Worm (Caenorhabditis elegans) whole organism, L3 larva: ENCODE data around the gene F40F4.7.

Experiments used
- R02D3.7 ChIP-seq: fragments of 150-350 bp; optimal IDR thresholded peaks from 2 replicates; lab custom pipeline; 2014; ENCODE audit warnings: missing biosample characterization, missing genetic modification characterization
- ZK546.5 ChIP-seq: sonication (generic microtip); optimal IDR thresholded peaks from 2 replicates; lab custom pipeline; 2017; ENCODE audit warnings: missing biosample characterization, missing genetic modification characterization
- ceh-16 ChIP-seq: sonication (generic microtip); optimal IDR thresholded peaks from 2 replicates; lab custom pipeline; 2017; ENCODE audit warnings: missing biosample characterization, missing genetic modification characterization
- ceh-28 ChIP-seq: fragments of 150-350 bp; optimal IDR thresholded peaks from 2 replicates; lab custom pipeline; 2014; ENCODE audit warnings: missing biosample characterization, missing genetic modification reagents, missing genetic modification characterization
- ceh-82 ChIP-seq: fragments of 150-350 bp; optimal IDR thresholded peaks from 2 replicates; lab custom pipeline; 2014; ENCODE audit warnings: missing biosample characterization, missing genetic modification characterization
- ceh-9 ChIP-seq: sonication (generic microtip); optimal IDR thresholded peaks from 2 replicates; lab custom pipeline; 2018; ENCODE audit warnings: missing biosample characterization, missing genetic modification characterization
- daf-12 ChIP-seq: fragments of 150-350 bp; optimal IDR thresholded peaks from 2 replicates; lab custom pipeline; 2014; ENCODE audit warnings: missing biosample characterization, missing genetic modification reagents, missing genetic modification characterization
- egl-27 ChIP-seq: sonication (generic microtip); optimal IDR thresholded peaks from 4 replicates; lab custom pipeline; 2017; ENCODE audit warnings: missing biosample characterization, missing genetic modification reagents, missing genetic modification characterization
- egl-5 ChIP-seq: fragments of 150-350 bp; optimal IDR thresholded peaks from 2 replicates; lab custom pipeline; 2017; ENCODE audit warnings: missing biosample characterization, missing genetic modification reagents, missing genetic modification characterization, inconsistent platforms
- elt-3 ChIP-seq, 3 experiments: fragments of 150-350 bp in 1 of 3; sonication (generic microtip) in 2 of 3; optimal IDR thresholded peaks; 2 replicates in 2 of 3; 4 replicates in 1 of 3; lab custom pipeline; 2014 to 2017; ENCODE audit warnings: missing biosample characterization in 3 of 3, missing genetic modification characterization in 3 of 3
- fkh-10 ChIP-seq: sonication (generic microtip); optimal IDR thresholded peaks from 2 replicates; lab custom pipeline; 2017; ENCODE audit warnings: missing biosample characterization, missing genetic modification reagents, missing genetic modification characterization
- hmg-11 ChIP-seq: sonication (generic microtip); optimal IDR thresholded peaks from 2 replicates; lab custom pipeline; 2016; ENCODE audit warnings: missing genetic modification characterization, missing compliant biosample characterization
- jun-1 ChIP-seq: fragments of 150-350 bp; optimal IDR thresholded peaks from 2 replicates; lab custom pipeline; 2014; ENCODE audit warnings: missing biosample characterization, missing genetic modification reagents, missing genetic modification characterization
- lin-15B ChIP-seq: fragments of 150-350 bp; optimal IDR thresholded peaks from 2 replicates; lab custom pipeline; 2014; ENCODE audit warnings: missing biosample characterization, missing genetic modification characterization
- lsy-12 ChIP-seq: sonication (generic microtip); optimal IDR thresholded peaks from 2 replicates; lab custom pipeline; 2016; ENCODE audit warnings: mild to moderate bottlenecking, missing genetic modification characterization, missing compliant biosample characterization
- mdl-1 ChIP-seq: fragments of 150-350 bp; optimal IDR thresholded peaks from 2 replicates; lab custom pipeline; 2014; ENCODE audit warnings: missing biosample characterization, missing genetic modification characterization
- mml-1 ChIP-seq: fragments of 150-350 bp; sonication (generic microtip); optimal IDR thresholded peaks from 3 replicates; lab custom pipeline; 2014; ENCODE audit warnings: missing biosample characterization, missing genetic modification characterization
- nfya-1 ChIP-seq: sonication (generic microtip); optimal IDR thresholded peaks from 2 replicates; lab custom pipeline; 2017; ENCODE audit warnings: missing genetic modification characterization, mild to moderate bottlenecking, missing compliant biosample characterization, antibody characterized with exemption, moderate library complexity; ENCODE audit not compliant: insufficient read depth
- nhr-11 ChIP-seq: fragments of 150-350 bp; optimal IDR thresholded peaks from 2 replicates; lab custom pipeline; 2014; ENCODE audit warnings: missing biosample characterization, missing genetic modification characterization
- nhr-23 ChIP-seq: fragments of 150-350 bp; optimal IDR thresholded peaks from 2 replicates; lab custom pipeline; 2014; ENCODE audit warnings: missing biosample characterization, missing genetic modification reagents, missing genetic modification characterization
- nhr-237 ChIP-seq: fragments of 150-350 bp; optimal IDR thresholded peaks from 2 replicates; lab custom pipeline; 2014; ENCODE audit warnings: missing biosample characterization, missing genetic modification characterization
- nhr-43 ChIP-seq: sonication (generic microtip); optimal IDR thresholded peaks from 2 replicates; lab custom pipeline; 2016; ENCODE audit warnings: mild to moderate bottlenecking, missing genetic modification characterization, missing compliant biosample characterization; ENCODE audit not compliant: poor library complexity, severe bottlenecking
- nhr-67 ChIP-seq: fragments of 150-350 bp; optimal IDR thresholded peaks from 2 replicates; lab custom pipeline; 2014; ENCODE audit warnings: missing biosample characterization, missing genetic modification characterization
- nhr-76 ChIP-seq: fragments of 150-350 bp; sonication (generic microtip); optimal IDR thresholded peaks from 5 replicates; lab custom pipeline; 2014; ENCODE audit warnings: missing biosample characterization, missing genetic modification characterization
- pha-4 ChIP-seq: fragments of 150-350 bp; optimal IDR thresholded peaks from 2 replicates; lab custom pipeline; 2014; ENCODE audit warnings: missing biosample characterization, missing genetic modification reagents, missing genetic modification characterization
- pqm-1 ChIP-seq: fragments of 150-350 bp; optimal IDR thresholded peaks from 2 replicates; lab custom pipeline; 2017; ENCODE audit warnings: missing biosample characterization, missing genetic modification characterization, inconsistent platforms
- sea-2 ChIP-seq: fragments of 150-350 bp; sonication (generic microtip); optimal IDR thresholded peaks from 4 replicates; lab custom pipeline; 2014; ENCODE audit warnings: missing biosample characterization, missing genetic modification reagents, missing genetic modification characterization
- skn-1 ChIP-seq: fragments of 150-350 bp; optimal IDR thresholded peaks from 2 replicates; lab custom pipeline; 2014; ENCODE audit warnings: missing biosample characterization, missing genetic modification characterization
- tbx-2 ChIP-seq: sonication (generic microtip); optimal IDR thresholded peaks from 2 replicates; lab custom pipeline; 2016; ENCODE audit warnings: mild to moderate bottlenecking, missing genetic modification characterization, missing compliant biosample characterization
- unc-39 ChIP-seq: sonication (generic microtip); optimal IDR thresholded peaks from 4 replicates; lab custom pipeline; 2017; ENCODE audit warnings: missing biosample characterization, missing genetic modification characterization
- unc-62 ChIP-seq: fragments of 150-350 bp; sonication (generic microtip); optimal IDR thresholded peaks from 4 replicates; lab custom pipeline; 2014; ENCODE audit warnings: missing biosample characterization, missing genetic modification reagents, missing genetic modification characterization
- zag-1 ChIP-seq: fragments of 150-350 bp; optimal IDR thresholded peaks from 2 replicates; lab custom pipeline; 2014; ENCODE audit warnings: missing biosample characterization, missing genetic modification characterization
- ztf-11 ChIP-seq: fragments of 150-350 bp; optimal IDR thresholded peaks from 2 replicates; lab custom pipeline; 2014; ENCODE audit warnings: missing biosample characterization, missing genetic modification characterization
- ztf-4 ChIP-seq: fragments of 150-350 bp; optimal IDR thresholded peaks from 2 replicates; lab custom pipeline; 2014; ENCODE audit warnings: missing biosample characterization, missing genetic modification characterization

F40F4.7 gene

DNA sequence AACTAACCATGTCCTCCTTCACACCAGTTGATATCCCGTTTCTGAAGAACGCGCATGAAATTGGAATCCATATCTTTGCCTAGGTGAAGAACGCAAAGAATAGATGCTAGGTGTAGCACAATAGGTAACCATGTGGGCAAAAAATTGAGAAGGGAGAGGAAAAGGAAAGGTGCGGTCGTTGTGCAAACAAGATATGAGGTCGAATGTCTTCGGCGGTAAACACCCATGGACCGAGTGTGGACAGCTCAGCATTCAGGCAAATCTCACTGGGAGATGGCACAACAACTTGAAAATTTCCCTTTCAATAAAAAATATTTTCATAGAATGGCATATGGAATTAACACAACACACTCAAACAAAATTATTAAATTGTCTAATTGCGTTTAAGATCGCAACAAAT lies 36.2 kb downstream of the F40F4.7 start, which contains the start of gene F28B4.4:
Gene F28B4.4, minus strand, starts transcription at position 101 of the 400 bp plus-strand sequence.
- no peak for TF ChIP-seq nhr-67 (tag; lab: Kevin White, UChicago)
- TF ChIP-seq lin-15B (tag; lab: Kevin White, UChicago): no peak
- no peak for TF ChIP-seq ztf-11 (tag; lab: Kevin White, UChicago)
- no peak for TF ChIP-seq mml-1
- no peak for TF ChIP-seq nhr-237 (tag; lab: Kevin White, UChicago)
- TF ChIP-seq tbx-2: no peak
- no peak for TF ChIP-seq ceh-9
- no peak for TF ChIP-seq nfya-1 (tag; lab: Kevin White, UChicago)
- no peak for TF ChIP-seq ztf-4 (tag; lab: Kevin White, UChicago)
- TF ChIP-seq hmg-11 (tag; lab: Kevin White, UChicago): no peak
- TF ChIP-seq jun-1 (tag; lab: Kevin White, UChicago): no peak
- no peak for TF ChIP-seq R02D3.7
- no peak for TF ChIP-seq skn-1
- TF ChIP-seq ceh-82 (tag; lab: Kevin White, UChicago): no peak
- no peak for TF ChIP-seq mdl-1 (tag; lab: Kevin White, UChicago)
- TF ChIP-seq ZK546.5 (tag; lab: Kevin White, UChicago): no peak
- TF ChIP-seq, all 47 proteins: peak for 0

DNA sequence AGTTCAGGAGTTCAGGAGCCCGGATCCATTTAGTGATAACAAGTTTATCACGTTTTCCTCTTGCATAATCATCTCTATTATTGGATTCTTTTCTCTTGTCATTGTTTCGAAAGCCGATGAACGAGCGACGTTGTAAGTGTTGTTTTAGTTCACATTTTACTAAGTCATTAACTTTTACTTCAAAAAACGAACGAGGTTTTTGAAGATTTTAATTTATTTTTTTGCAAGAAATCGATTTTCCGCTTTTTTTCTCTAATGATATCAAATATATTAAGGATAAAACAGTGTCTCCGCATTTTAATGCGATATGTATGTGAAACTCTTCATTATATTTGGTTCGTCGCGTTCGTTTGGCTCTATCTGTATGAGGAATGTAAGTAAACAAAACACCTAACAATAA lies 41.0 kb downstream of the F40F4.7 start, which contains the start of gene F28B4.1:
Gene F28B4.1, plus strand, starts transcription at position 301 of the 400 bp plus-strand sequence.
- TF ChIP-seq nhr-11 (tag; lab: Kevin White, UChicago) (no peak), sea-2 (no peak), fkh-10 (GFP tag; lab: Kevin White, UChicago) (no peak), nhr-43 (no peak), ceh-9 (no peak), hmg-11 (tag; lab: Kevin White, UChicago) (no peak), nhr-23 (tag; lab: Kevin White, UChicago) (no peak), nfya-1 (tag; lab: Kevin White, UChicago) (no peak), elt-3 (tag; optimal IDR thresholded peaks at IDR 0.05; lab: Kevin White, UChicago) (no peak), skn-1 (no peak), ztf-4 (tag; lab: Kevin White, UChicago) (no peak), pha-4 (tag; lab: Kevin White, UChicago) (no peak), egl-27 (tag; lab: Kevin White, UChicago) (no peak), zag-1 (no peak), ceh-28 (tag; lab: Kevin White, UChicago) (no peak)

DNA sequence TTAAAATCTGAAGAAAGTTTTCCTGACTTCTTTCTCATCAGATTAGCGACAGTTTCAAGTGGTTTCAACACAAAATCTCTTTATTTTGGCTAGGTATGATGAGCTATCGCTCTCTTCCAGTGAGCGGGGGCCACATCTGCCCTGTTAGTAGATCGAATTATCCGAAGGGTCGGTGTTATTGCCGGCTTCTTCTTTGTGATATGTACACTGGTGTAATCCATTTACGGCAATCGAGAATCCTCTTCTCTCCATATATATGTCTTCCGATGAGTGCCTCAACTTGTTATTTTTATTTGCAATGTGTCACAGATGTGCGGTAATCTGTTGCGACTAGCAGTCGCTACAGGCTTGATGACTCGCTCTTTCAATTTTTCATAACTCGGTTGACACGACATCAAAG lies 43.4 kb downstream of the F40F4.7 start:
- no peak for TF ChIP-seq nhr-237 (tag; lab: Kevin White, UChicago)
- no peak for TF ChIP-seq zag-1
- no peak for TF ChIP-seq ZK546.5 (tag; lab: Kevin White, UChicago)
- no peak for TF ChIP-seq tbx-2

DNA sequence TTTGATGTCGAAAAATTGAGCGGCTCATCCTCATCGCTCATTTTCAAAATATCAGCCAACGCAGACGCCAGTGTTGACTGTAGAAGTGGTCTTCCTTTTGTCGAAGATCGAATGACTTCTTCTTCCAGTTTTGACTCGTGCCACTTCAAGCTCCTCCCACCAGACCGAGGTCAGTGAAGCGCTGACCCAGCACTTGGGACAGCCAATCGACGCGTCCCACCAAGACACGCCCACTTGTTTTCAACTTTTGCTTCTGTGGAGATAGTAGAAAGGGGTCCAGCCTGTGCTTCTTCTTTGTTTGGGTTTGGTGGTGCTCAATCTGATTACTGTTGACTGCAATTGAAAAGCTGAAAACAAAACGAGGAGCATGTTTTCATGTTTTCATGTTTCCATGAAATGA lies 46.5 kb downstream of the F40F4.7 start, which contains the start of gene fax-1:
Gene fax-1, minus strand, starts transcription at position 101 of the 400 bp plus-strand sequence.
- TF ChIP-seq nfya-1 (tag; lab: Kevin White, UChicago) (peak; percentile 53), pqm-1 (tag; lab: Kevin White, UChicago) (no peak), nhr-67 (tag; lab: Kevin White, UChicago) (no peak), unc-62 (GFP tag; lab: Kevin White, UChicago) (no peak)

DNA sequence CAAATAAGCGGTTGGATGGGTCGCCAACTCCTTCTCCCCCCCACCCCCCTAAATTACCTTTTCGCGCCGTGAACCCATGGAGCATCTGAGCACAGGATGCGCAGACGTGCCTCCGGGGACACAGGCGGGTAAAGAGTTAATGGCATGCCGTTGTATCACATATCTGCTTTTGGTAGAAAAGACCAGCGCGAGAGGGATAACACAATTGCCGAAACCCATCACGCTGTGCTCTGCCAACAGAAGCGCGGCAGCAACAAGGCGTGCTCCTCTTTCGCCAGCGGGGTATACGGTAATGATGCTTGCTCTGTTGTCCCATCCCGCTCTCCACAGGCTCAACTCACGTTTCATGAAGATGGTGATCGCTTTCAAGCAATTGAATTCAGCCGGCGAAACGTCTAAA lies 48.4 kb downstream of the F40F4.7 start:
- TF ChIP-seq pqm-1 (tag; lab: Kevin White, UChicago): no peak
- TF ChIP-seq egl-5 (tag; lab: Kevin White, UChicago): no peak
- no peak for TF ChIP-seq zag-1
- TF ChIP-seq nhr-11 (tag; lab: Kevin White, UChicago): no peak
- TF ChIP-seq nhr-237 (tag; lab: Kevin White, UChicago): no peak
- TF ChIP-seq ztf-11 (tag; lab: Kevin White, UChicago): no peak
- TF ChIP-seq fkh-10 (GFP tag; lab: Kevin White, UChicago): no peak
- no peak for TF ChIP-seq nhr-67 (tag; lab: Kevin White, UChicago)
- no peak for TF ChIP-seq nhr-76 (tag; lab: Kevin White, UChicago)
- no peak for TF ChIP-seq ceh-16 (tag; lab: Kevin White, UChicago)
- no peak for TF ChIP-seq ceh-9
- TF ChIP-seq ztf-4 (tag; lab: Kevin White, UChicago): no peak
- no peak for TF ChIP-seq mml-1
- no peak for TF ChIP-seq ceh-82 (tag; lab: Kevin White, UChicago)
- TF ChIP-seq unc-39 (tag; lab: Kevin White, UChicago): no peak
- TF ChIP-seq daf-12: no peak
- TF ChIP-seq jun-1 (tag; lab: Kevin White, UChicago): no peak
- TF ChIP-seq hmg-11 (tag; lab: Kevin White, UChicago): no peak
- TF ChIP-seq nfya-1 (tag; lab: Kevin White, UChicago): no peak
- no peak for TF ChIP-seq lsy-12 (tag; lab: Kevin White, UChicago)
